Worm (Caenorhabditis elegans) whole organism, L4 larva: ENCODE results near the gene F54C9.9.

Experiments used
- F37D6.2 ChIP-seq: sonication (generic microtip); optimal IDR thresholded peaks from 2 replicates; lab custom pipeline; 2016; ENCODE audit warnings: mild to moderate bottlenecking, missing genetic modification characterization, missing compliant biosample characterization
- F49E8.2 ChIP-seq: sonication (generic microtip); optimal IDR thresholded peaks from 2 replicates; lab custom pipeline; 2016; ENCODE audit warnings: missing compliant biosample characterization, mild to moderate bottlenecking, missing genetic modification characterization, borderline replicate concordance
- T26A8.4 ChIP-seq: fragments of 200-800 bp; sonication (Bioruptor generic); IDR thresholded peaks from 2 replicates; pipeline ENCODE4 v1.3.6; 2022; ENCODE audit warnings: missing genetic modification characterization, missing compliant biosample characterization
- Y105C5A.15 ChIP-seq: fragments of 200-800 bp; sonication (Bioruptor generic); IDR thresholded peaks from 2 replicates; pipeline ENCODE4 v1.3.6; 2022; ENCODE audit warnings: missing genetic modification characterization, missing compliant biosample characterization
- Y5F2A.4 ChIP-seq: fragments of 200-800 bp; sonication (Bioruptor generic); optimal IDR thresholded peaks from 2 replicates; lab custom pipeline; 2018; ENCODE audit warnings: mild to moderate bottlenecking, missing genetic modification characterization, missing compliant biosample characterization
- Y75B8A.6 ChIP-seq: fragments of 200-800 bp; sonication (Bioruptor generic); IDR thresholded peaks from 2 replicates; pipeline ENCODE4 v1.3.6; 2022; ENCODE audit warnings: missing genetic modification reagents, missing genetic modification characterization, missing compliant biosample characterization
- ZK337.2 ChIP-seq: fragments of 200-800 bp; sonication (Bioruptor generic); IDR thresholded peaks from 2 replicates; pipeline ENCODE4 v1.3.6; 2022; ENCODE audit warnings: missing genetic modification reagents, missing genetic modification characterization, missing compliant biosample characterization
- ZK546.5 ChIP-seq, 2 experiments: sonication (generic microtip); optimal IDR thresholded peaks; 2 replicates each; lab custom pipeline; 2017; ENCODE audit warnings: missing biosample characterization in 2 of 2, missing genetic modification characterization in 2 of 2
- ceh-20 ChIP-seq: fragments of 200-800 bp; sonication (Bioruptor generic); IDR thresholded peaks from 2 replicates; pipeline ENCODE4 v1.3.6; 2022; ENCODE audit warnings: missing genetic modification reagents, missing genetic modification characterization, missing compliant biosample characterization
- cey-2 ChIP-seq: sonication (generic microtip); optimal IDR thresholded peaks from 3 replicates; lab custom pipeline; 2017; ENCODE audit warnings: missing genetic modification characterization, mild to moderate bottlenecking, missing compliant biosample characterization, antibody characterized with exemption, borderline replicate concordance; ENCODE audit not compliant: insufficient read depth
- ctbp-1 ChIP-seq: fragments of 200-800 bp; sonication (Bioruptor generic); IDR thresholded peaks from 2 replicates; pipeline ENCODE4 v1.3.6; 2022; ENCODE audit warnings: missing genetic modification reagents, missing genetic modification characterization, missing compliant biosample characterization
- daf-12 ChIP-seq: fragments of 150-350 bp; optimal IDR thresholded peaks from 2 replicates; lab custom pipeline; 2014; ENCODE audit warnings: missing biosample characterization, missing genetic modification reagents, missing genetic modification characterization
- dmd-6 ChIP-seq: fragments of 200-800 bp; sonication (Bioruptor generic); IDR thresholded peaks from 2 replicates; pipeline ENCODE4 v1.3.6; 2022; ENCODE audit warnings: missing genetic modification reagents, missing genetic modification characterization, missing compliant biosample characterization
- dmd-9 ChIP-seq: fragments of 200-800 bp; sonication (Bioruptor generic); IDR thresholded peaks from 2 replicates; pipeline ENCODE4 v1.3.6; 2022; ENCODE audit warnings: missing genetic modification reagents, missing genetic modification characterization, missing compliant biosample characterization
- dve-1 ChIP-seq: sonication (generic microtip); optimal IDR thresholded peaks from 2 replicates; lab custom pipeline; 2017; ENCODE audit warnings: antibody characterized with exemption, mild to moderate bottlenecking, missing genetic modification characterization, missing compliant biosample characterization; ENCODE audit not compliant: insufficient read depth
- egl-27 ChIP-seq: sonication (generic microtip); optimal IDR thresholded peaks from 3 replicates; lab custom pipeline; 2017; ENCODE audit warnings: missing biosample characterization, missing genetic modification reagents, missing genetic modification characterization
- egl-43 ChIP-seq: fragments of 200-800 bp; sonication (Bioruptor generic); IDR thresholded peaks from 2 replicates; pipeline ENCODE4 v1.3.6; 2022; ENCODE audit warnings: missing genetic modification reagents, missing genetic modification characterization, missing compliant biosample characterization
- fos-1 ChIP-seq: fragments of 150-350 bp; optimal IDR thresholded peaks from 2 replicates; lab custom pipeline; 2014; ENCODE audit warnings: missing biosample characterization, missing genetic modification characterization
- hif-1 ChIP-seq, 2 experiments: sonication (generic microtip); optimal IDR thresholded peaks; 2 replicates each; lab custom pipeline; 2016 to 2017; ENCODE audit warnings: missing compliant biosample characterization in 2 of 2, missing genetic modification characterization in 2 of 2, missing genetic modification reagents in 2 of 2, missing genotype in 2 of 2, mild to moderate bottlenecking in 1 of 2
- lin-1 ChIP-seq: fragments of 200-800 bp; sonication (Bioruptor generic); IDR thresholded peaks from 2 replicates; pipeline ENCODE4 v1.3.6; 2022; ENCODE audit warnings: missing genetic modification reagents, missing genetic modification characterization, missing compliant biosample characterization
- lir-3 ChIP-seq: sonication (generic microtip); optimal IDR thresholded peaks from 2 replicates; lab custom pipeline; 2016; ENCODE audit warnings: mild to moderate bottlenecking, missing genetic modification characterization, missing compliant biosample characterization
- mes-2 ChIP-seq: sonication (generic microtip); optimal IDR thresholded peaks from 2 replicates; lab custom pipeline; 2016; ENCODE audit warnings: missing genotype, mild to moderate bottlenecking, missing genetic modification characterization, missing compliant biosample characterization; ENCODE audit not compliant: poor library complexity, severe bottlenecking
- nhr-10 ChIP-seq: fragments of 150-350 bp; optimal IDR thresholded peaks from 2 replicates; lab custom pipeline; 2014; ENCODE audit warnings: missing biosample characterization, missing genetic modification characterization
- nhr-11 ChIP-seq: fragments of 150-350 bp; optimal IDR thresholded peaks from 2 replicates; lab custom pipeline; 2014; ENCODE audit warnings: missing biosample characterization, missing genetic modification characterization
- nhr-42 ChIP-seq: fragments of 200-800 bp; sonication (Bioruptor generic); IDR thresholded peaks from 2 replicates; pipeline ENCODE4 v1.3.6; 2022; ENCODE audit warnings: missing genetic modification characterization, missing compliant biosample characterization
- nhr-48 ChIP-seq: sonication (generic microtip); optimal IDR thresholded peaks from 2 replicates; lab custom pipeline; 2016; ENCODE audit warnings: mild to moderate bottlenecking, missing genetic modification characterization, missing compliant biosample characterization
- nhr-6 ChIP-seq: fragments of 150-350 bp; optimal IDR thresholded peaks from 2 replicates; lab custom pipeline; 2014; ENCODE audit warnings: missing biosample characterization, missing genetic modification characterization
- nhr-77 ChIP-seq: fragments of 150-350 bp; optimal IDR thresholded peaks from 2 replicates; lab custom pipeline; 2014; ENCODE audit warnings: missing biosample characterization, missing genetic modification characterization
- saeg-2 ChIP-seq: fragments of 200-800 bp; sonication (Bioruptor generic); IDR thresholded peaks from 2 replicates; pipeline ENCODE4 v1.3.6; 2022; ENCODE audit warnings: missing genetic modification reagents, missing genetic modification characterization, missing compliant biosample characterization
- sdz-12 ChIP-seq: fragments of 200-800 bp; sonication (Bioruptor generic); optimal IDR thresholded peaks from 2 replicates; lab custom pipeline; 2018; ENCODE audit warnings: mild to moderate bottlenecking, missing genetic modification characterization, missing compliant biosample characterization
- set-16 ChIP-seq: fragments of 200-800 bp; sonication (Bioruptor generic); IDR thresholded peaks from 2 replicates; pipeline ENCODE4 v1.3.6; 2022; ENCODE audit warnings: missing genetic modification reagents, missing genetic modification characterization, missing compliant biosample characterization
- skn-1 ChIP-seq: fragments of 150-350 bp; optimal IDR thresholded peaks from 2 replicates; lab custom pipeline; 2014; ENCODE audit warnings: missing biosample characterization, missing genetic modification characterization
- snpc-1.2 ChIP-seq: fragments of 200-800 bp; sonication (Bioruptor generic); IDR thresholded peaks from 2 replicates; pipeline ENCODE4 v1.3.6; 2022; ENCODE audit warnings: missing genetic modification reagents, missing genetic modification characterization, missing compliant biosample characterization
- snpc-4 ChIP-seq: fragments of 150-350 bp; optimal IDR thresholded peaks from 2 replicates; lab custom pipeline; 2014; ENCODE audit warnings: missing biosample characterization, missing genetic modification characterization
- spr-1 ChIP-seq: sonication (generic microtip); optimal IDR thresholded peaks from 2 replicates; lab custom pipeline; 2016; ENCODE audit warnings: mild to moderate bottlenecking, missing genetic modification characterization, missing compliant biosample characterization
- tag-97 ChIP-seq: fragments of 200-800 bp; sonication (Bioruptor generic); IDR thresholded peaks from 2 replicates; pipeline ENCODE4 v1.3.6; 2022; ENCODE audit warnings: missing genetic modification characterization, missing compliant biosample characterization
- unc-130 ChIP-seq: sonication (generic microtip); optimal IDR thresholded peaks from 2 replicates; lab custom pipeline; 2016; ENCODE audit warnings: missing genetic modification reagents, missing genetic modification characterization, missing compliant biosample characterization
- unc-62 ChIP-seq, 3 experiments: fragments of 150-350 bp in 1 of 3; sonication (generic microtip); optimal IDR thresholded peaks in 2 of 3; peaks in 1 of 3; 1 replicate in 1 of 3; 2 replicates in 2 of 3; lab custom pipeline; 2014 to 2017; ENCODE audit warnings: missing biosample characterization in 3 of 3, missing genetic modification characterization in 3 of 3, missing genetic modification reagents in 3 of 3, missing genotype in 1 of 3
- zag-1 ChIP-seq: fragments of 150-350 bp; optimal IDR thresholded peaks from 2 replicates; lab custom pipeline; 2014; ENCODE audit warnings: missing biosample characterization, missing genetic modification characterization
- zfp-3 ChIP-seq: fragments of 200-800 bp; sonication (Bioruptor generic); conservative IDR thresholded peaks from 2 replicates; pipeline ENCODE4 v1.3.6; 2022; ENCODE audit warnings: missing genetic modification reagents, missing genetic modification characterization, missing compliant biosample characterization
- zip-2 ChIP-seq: fragments of 150-350 bp; optimal IDR thresholded peaks from 2 replicates; lab custom pipeline; 2014; ENCODE audit warnings: missing biosample characterization, missing genetic modification characterization
- ztf-11 ChIP-seq: fragments of 150-350 bp; optimal IDR thresholded peaks from 2 replicates; lab custom pipeline; 2014; ENCODE audit warnings: missing biosample characterization, missing genetic modification characterization
- ztf-7 ChIP-seq: fragments of 150-350 bp; optimal IDR thresholded peaks from 2 replicates; lab custom pipeline; 2014; ENCODE audit warnings: missing biosample characterization, missing genetic modification characterization

F54C9.9 gene

DNA sequence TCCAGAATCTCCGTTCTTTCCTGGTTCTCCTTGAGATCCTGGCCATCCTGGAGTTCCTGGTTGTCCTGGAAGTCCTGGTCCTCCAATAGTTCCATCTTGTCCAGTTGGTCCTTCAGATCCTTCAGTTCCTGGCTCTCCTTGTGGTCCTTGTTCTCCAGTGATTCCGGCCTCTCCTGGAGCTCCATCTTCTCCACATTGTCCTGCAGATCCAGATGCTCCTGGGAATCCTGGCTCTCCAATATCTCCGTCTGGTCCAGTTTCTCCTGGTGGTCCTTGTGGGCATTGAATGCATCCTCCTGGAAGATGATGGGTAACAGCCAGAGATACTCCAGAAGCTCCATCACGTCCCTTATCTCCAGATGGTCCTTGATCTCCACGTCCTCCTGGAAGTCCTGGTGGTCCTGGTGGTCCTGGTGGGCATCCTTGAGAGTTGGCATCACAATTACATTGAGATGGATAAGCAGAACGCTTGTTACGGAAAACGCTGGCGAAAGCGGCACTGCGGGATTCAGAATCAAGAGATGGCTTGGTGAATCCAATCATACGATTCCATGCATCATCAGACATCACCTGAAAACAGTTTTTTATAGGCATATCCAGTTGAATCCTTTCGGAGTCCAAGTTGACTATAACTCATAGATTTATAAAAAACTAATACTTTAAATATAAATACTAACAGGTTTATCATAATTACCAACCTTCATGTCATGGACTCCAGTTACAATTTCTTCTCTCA, 9.4 kb upstream of the F54C9.9 start:
- TF ChIP-seq saeg-2 (GFP tag; lab: Robert Waterston, UW) = 0 out of 2 replicates have a peak, but pooled peaks have one; percentile 19
- peak; percentile 63 for TF ChIP-seq set-16 (GFP tag; lab: Robert Waterston, UW)
- TF ChIP-seq Y75B8A.6 = no peak
- peak; percentile 53; the same call in 1 of the 2 replicates for TF ChIP-seq T26A8.4 (GFP tag; lab: Robert Waterston, UW)
- TF ChIP-seq egl-43 (GFP tag; lab: Robert Waterston, UW) = 0 out of 2 replicates have a peak, but pooled peaks have one; percentile 69
- TF ChIP-seq sdz-12 (GFP tag; lab: Kevin White, UChicago) = no peak
- TF ChIP-seq unc-62 (GFP tag; optimal IDR thresholded peaks at IDR 0.05 in 1 of 2; lab: Kevin White, UChicago) = peak in 1 of 2 experiments; percentile 69
- TF ChIP-seq unc-62 (tag; optimal IDR thresholded peaks at IDR 0.05; lab: Kevin White, UChicago) = no peak
- TF ChIP-seq, all 104 proteins: peak for 5

DNA sequence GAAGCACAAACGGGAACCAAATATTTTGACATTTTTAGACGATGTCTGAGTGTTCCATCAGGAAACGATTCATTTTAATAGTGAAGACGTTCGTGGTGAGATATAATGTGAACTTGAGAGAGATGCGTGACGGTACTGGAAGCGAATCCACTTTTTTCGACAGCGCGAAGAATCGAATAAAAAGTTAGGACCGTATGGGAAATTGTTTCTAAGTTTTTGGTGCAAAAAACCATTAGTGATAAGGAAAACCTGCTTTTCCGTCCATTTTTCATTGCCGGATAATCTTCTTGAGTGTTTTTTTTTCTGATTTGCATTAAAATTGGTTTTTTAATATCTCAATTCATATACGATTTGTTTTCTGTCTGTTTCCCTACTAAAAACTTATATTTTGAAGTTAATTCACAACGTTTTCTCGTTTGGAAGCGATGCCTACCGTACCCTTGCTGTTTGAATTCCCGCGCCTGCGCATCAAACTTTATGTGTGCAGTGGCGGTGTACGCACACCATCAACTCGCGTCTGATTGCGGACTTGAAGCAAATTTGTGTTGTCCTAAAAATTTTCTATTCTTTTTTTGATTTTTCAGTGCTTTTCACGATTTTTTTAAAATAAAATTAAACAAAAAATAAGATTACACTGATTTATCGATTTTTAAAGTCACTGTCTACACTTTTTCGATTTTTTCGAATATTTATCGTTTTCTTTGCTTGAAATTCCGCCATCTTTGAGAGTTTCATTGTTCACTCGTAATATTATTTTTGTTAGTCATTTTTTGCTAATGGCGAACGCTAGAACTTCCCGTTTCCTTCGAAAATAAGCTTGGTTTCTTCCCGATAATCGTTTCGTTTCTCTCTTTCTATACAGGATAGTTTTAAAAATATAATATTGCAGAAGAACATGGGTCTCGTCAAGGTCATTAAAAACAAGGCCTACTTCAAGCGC, 8.5 kb upstream of the F54C9.9 start, which contains the start of the genes col-38 and rpl-5:
Gene col-38 (minus strand): TSS at position 51 of the 940 bp plus-strand sequence.
Gene rpl-5 (plus strand): TSS at position 890 of the 940 bp plus-strand sequence.
- no peak for TF ChIP-seq F49E8.2 (tag; lab: Kevin White, UChicago)
- no peak for TF ChIP-seq Y105C5A.15 (GFP tag; lab: Robert Waterston, UW)
- TF ChIP-seq ZK337.2 (GFP tag; lab: Robert Waterston, UW) = no peak
- TF ChIP-seq egl-43 (GFP tag; lab: Robert Waterston, UW) = no peak
- no peak for TF ChIP-seq sdz-12 (GFP tag; lab: Kevin White, UChicago)
- peak; percentile 69 for TF ChIP-seq T26A8.4 (GFP tag; lab: Robert Waterston, UW)
- TF ChIP-seq ZK546.5 (tag; optimal IDR thresholded peaks at IDR 0.05; lab: Kevin White, UChicago) = peak; percentile 26 to 93
- no peak for TF ChIP-seq dmd-9 (GFP tag; lab: Robert Waterston, UW)
- TF ChIP-seq snpc-1.2 (GFP tag; lab: Robert Waterston, UW) = 0 out of 2 replicates have a peak, but pooled peaks have one; percentile 15
- no peak for TF ChIP-seq ceh-20
- no peak for TF ChIP-seq lin-1 (GFP tag; lab: Robert Waterston, UW)
- TF ChIP-seq fos-1 (tag; lab: Kevin White, UChicago) = no peak
- TF ChIP-seq snpc-4 (tag; lab: Kevin White, UChicago) = no peak
- TF ChIP-seq hif-1 (tag; optimal IDR thresholded peaks at IDR 0.05; lab: Kevin White, UChicago) = peak in 1 of 2 experiments; percentile 78
- peak in 1 of 2 experiments; percentile 96 for TF ChIP-seq unc-62 (GFP tag; optimal IDR thresholded peaks at IDR 0.05 in 1 of 2; lab: Kevin White, UChicago)
- TF ChIP-seq unc-62 (tag; optimal IDR thresholded peaks at IDR 0.05; lab: Kevin White, UChicago) = no peak
- no peak for TF ChIP-seq egl-27 (tag; lab: Kevin White, UChicago)
- peak; percentile 60 for TF ChIP-seq dmd-6 (GFP tag; lab: Robert Waterston, UW)
- TF ChIP-seq nhr-6 (tag; lab: Kevin White, UChicago) = peak; percentile 88
- TF ChIP-seq zip-2 (tag; lab: Kevin White, UChicago) = peak; percentile 7
- no peak for TF ChIP-seq ctbp-1 (GFP tag; lab: Robert Waterston, UW)
- TF ChIP-seq lir-3 (tag; lab: Kevin White, UChicago) = no peak
- TF ChIP-seq zfp-3 (GFP tag; lab: Robert Waterston, UW) = 0 out of 2 replicates have a peak, but pooled peaks have one; percentile 65
- TF ChIP-seq spr-1 (tag; lab: Kevin White, UChicago) = peak; percentile 47
- TF ChIP-seq nhr-11 (tag; lab: Kevin White, UChicago) = peak; percentile 87
- no peak for TF ChIP-seq cey-2 (tag; lab: Kevin White, UChicago)
- TF ChIP-seq F37D6.2 = peak; percentile 49
- TF ChIP-seq Y5F2A.4 (GFP tag; lab: Kevin White, UChicago) = no peak
- peak; percentile 55 for TF ChIP-seq nhr-48
- TF ChIP-seq nhr-77 (tag; lab: Kevin White, UChicago) = peak; percentile 93
- peak; percentile 90 for TF ChIP-seq dve-1
- no peak for TF ChIP-seq skn-1 (tag; lab: Kevin White, UChicago)
- no peak for TF ChIP-seq ztf-7 (tag; lab: Kevin White, UChicago)
- no peak for TF ChIP-seq tag-97 (GFP tag; lab: Robert Waterston, UW)
- TF ChIP-seq zag-1 (tag; lab: Kevin White, UChicago) = no peak
- peak; percentile 23; the same call in 1 of the 2 replicates for TF ChIP-seq nhr-42 (GFP tag; lab: Robert Waterston, UW)
- no peak for TF ChIP-seq daf-12 (tag; lab: Kevin White, UChicago)
- peak; percentile 92 for TF ChIP-seq mes-2 (tag; lab: Kevin White, UChicago)
- no peak for TF ChIP-seq ztf-11 (tag; lab: Kevin White, UChicago)
- TF ChIP-seq unc-130 (GFP tag; lab: Kevin White, UChicago) = peak; percentile 17
- no peak for TF ChIP-seq nhr-10 (tag; lab: Kevin White, UChicago)
